Worm (Caenorhabditis elegans) whole organism, late embryonic: ENCODE measurements around the gene C05C12.1.
"Not testable (repeated sequence)": the region's sequence is repeated elsewhere in the genome, so short reads cannot be mapped to it uniquely, and the experiment has no call there.

Source experiments
- C38D4.7 ChIP-seq: fragments of 200-800 bp; sonication (Bioruptor generic); optimal IDR thresholded peaks from 2 replicates; lab custom pipeline; 2018; ENCODE audit warnings: mild to moderate bottlenecking, missing genetic modification characterization, moderate library complexity, missing compliant biosample characterization
- K09A11.1 ChIP-seq: sonication (generic microtip); optimal IDR thresholded peaks from 2 replicates; lab custom pipeline; 2017; ENCODE audit warnings: antibody characterized with exemption, mild to moderate bottlenecking, missing genetic modification characterization, missing compliant biosample characterization; ENCODE audit not compliant: insufficient read depth
- T23F11.4 ChIP-seq: fragments of 200-800 bp; sonication (Bioruptor generic); optimal IDR thresholded peaks from 2 replicates; lab custom pipeline; 2018; ENCODE audit warnings: mild to moderate bottlenecking, missing genetic modification characterization, missing compliant biosample characterization
- Y22D7AL.16 ChIP-seq: sonication (generic microtip); optimal IDR thresholded peaks from 2 replicates; lab custom pipeline; 2016; ENCODE audit warnings: missing genetic modification characterization, missing compliant biosample characterization
- ceh-19 ChIP-seq: fragments of 200-800 bp; sonication (Bioruptor generic); optimal IDR thresholded peaks from 2 replicates; lab custom pipeline; 2018; ENCODE audit warnings: mild to moderate bottlenecking, missing genetic modification characterization, missing compliant biosample characterization
- ceh-31 ChIP-seq: sonication (generic microtip); optimal IDR thresholded peaks from 2 replicates; lab custom pipeline; 2016; ENCODE audit warnings: missing genetic modification characterization, missing compliant biosample characterization
- ceh-48 ChIP-seq: sonication (generic microtip); optimal IDR thresholded peaks from 2 replicates; lab custom pipeline; 2016; ENCODE audit warnings: missing genetic modification characterization, inconsistent platforms, missing compliant biosample characterization
- ceh-9 ChIP-seq: sonication (generic microtip); optimal IDR thresholded peaks from 2 replicates; lab custom pipeline; 2016; ENCODE audit warnings: mild to moderate bottlenecking, missing genetic modification characterization, inconsistent platforms, missing compliant biosample characterization
- che-1 ChIP-seq: sonication (generic microtip); optimal IDR thresholded peaks from 2 replicates; lab custom pipeline; 2016; ENCODE audit warnings: mild to moderate bottlenecking, missing genetic modification characterization, missing compliant biosample characterization
- dmd-4 ChIP-seq: sonication (generic microtip); optimal IDR thresholded peaks from 2 replicates; lab custom pipeline; 2016; ENCODE audit warnings: borderline replicate concordance, missing genetic modification characterization, missing compliant biosample characterization
- elt-2 ChIP-seq: sonication (generic microtip); optimal IDR thresholded peaks from 2 replicates; lab custom pipeline; 2016; ENCODE audit warnings: missing genetic modification reagents, missing genetic modification characterization, missing compliant biosample characterization
- elt-4 ChIP-seq: sonication (generic microtip); optimal IDR thresholded peaks from 2 replicates; lab custom pipeline; 2016; ENCODE audit warnings: missing genetic modification characterization, missing compliant biosample characterization
- eyg-1 ChIP-seq: sonication (generic microtip); optimal IDR thresholded peaks from 2 replicates; lab custom pipeline; 2016; ENCODE audit warnings: missing genotype, missing genetic modification characterization, missing compliant biosample characterization
- fkh-10 ChIP-seq: fragments of 150-350 bp; optimal IDR thresholded peaks from 2 replicates; lab custom pipeline; 2014; ENCODE audit warnings: missing biosample characterization, missing genetic modification reagents, missing genetic modification characterization
- hlh-13 ChIP-seq: fragments of 200-800 bp; sonication (Bioruptor generic); optimal IDR thresholded peaks from 2 replicates; lab custom pipeline; 2018; ENCODE audit warnings: mild to moderate bottlenecking, missing genetic modification characterization, missing compliant biosample characterization
- hlh-6 ChIP-seq: sonication (generic microtip); optimal IDR thresholded peaks from 2 replicates; lab custom pipeline; 2016; ENCODE audit warnings: missing genotype, missing genetic modification characterization, missing compliant biosample characterization
- hlh-8 ChIP-seq: sonication (generic microtip); optimal IDR thresholded peaks from 2 replicates; lab custom pipeline; 2016; ENCODE audit warnings: missing genotype, missing genetic modification characterization, missing compliant biosample characterization
- lim-6 ChIP-seq: sonication (generic microtip); optimal IDR thresholded peaks from 2 replicates; lab custom pipeline; 2016; ENCODE audit warnings: missing genetic modification characterization, missing compliant biosample characterization
- madf-2 ChIP-seq: sonication (generic microtip); optimal IDR thresholded peaks from 2 replicates; lab custom pipeline; 2017; ENCODE audit warnings: missing genetic modification characterization, missing compliant biosample characterization
- nfya-1 ChIP-seq: sonication (generic microtip); optimal IDR thresholded peaks from 2 replicates; lab custom pipeline; 2017; ENCODE audit warnings: missing genetic modification characterization, mild to moderate bottlenecking, missing compliant biosample characterization, antibody characterized with exemption, moderate library complexity
- nhr-11 ChIP-seq: fragments of 150-350 bp; optimal IDR thresholded peaks from 2 replicates; lab custom pipeline; 2014; ENCODE audit warnings: missing biosample characterization, missing genetic modification characterization
- nhr-232 ChIP-seq: sonication (generic microtip); optimal IDR thresholded peaks from 2 replicates; lab custom pipeline; 2016; ENCODE audit warnings: missing genetic modification characterization, missing compliant biosample characterization
- odd-2 ChIP-seq: sonication (generic microtip); optimal IDR thresholded peaks from 2 replicates; lab custom pipeline; 2017; ENCODE audit warnings: antibody characterized with exemption, mild to moderate bottlenecking, missing genetic modification characterization, missing compliant biosample characterization
- pat-9 ChIP-seq: fragments of 200-800 bp; sonication (Bioruptor generic); optimal IDR thresholded peaks from 2 replicates; lab custom pipeline; 2018; ENCODE audit warnings: mild to moderate bottlenecking, missing genetic modification characterization, moderate library complexity, missing compliant biosample characterization
- pax-1 ChIP-seq: fragments of 150-350 bp; optimal IDR thresholded peaks from 2 replicates; lab custom pipeline; 2014; ENCODE audit warnings: missing biosample characterization, missing genetic modification characterization
- pha-2 ChIP-seq: sonication (generic microtip); optimal IDR thresholded peaks from 2 replicates; lab custom pipeline; 2017; ENCODE audit warnings: mild to moderate bottlenecking, missing genetic modification characterization, missing compliant biosample characterization
- pqm-1 ChIP-seq: sonication (generic microtip); optimal IDR thresholded peaks from 2 replicates; lab custom pipeline; 2016; ENCODE audit warnings: missing genetic modification characterization, missing compliant biosample characterization
- rnt-1 ChIP-seq: sonication (generic microtip); optimal IDR thresholded peaks from 2 replicates; lab custom pipeline; 2016; ENCODE audit warnings: missing genetic modification characterization, missing compliant biosample characterization
- sdc-2 ChIP-seq: sonication (generic microtip); optimal IDR thresholded peaks from 2 replicates; lab custom pipeline; 2016; ENCODE audit warnings: missing genotype, missing genetic modification characterization, missing compliant biosample characterization
- tbx-2 ChIP-seq: sonication (generic microtip); optimal IDR thresholded peaks from 2 replicates; lab custom pipeline; 2016; ENCODE audit warnings: missing genetic modification characterization, missing compliant biosample characterization
- tbx-7 ChIP-seq: sonication (generic microtip); optimal IDR thresholded peaks from 2 replicates; lab custom pipeline; 2016; ENCODE audit warnings: missing genotype, missing genetic modification characterization, missing compliant biosample characterization
- unc-3 ChIP-seq, 2 experiments: fragments of 200-800 bp in 1 of 2; sonication (Bioruptor generic) in 1 of 2; sonication (generic microtip) in 1 of 2; conservative IDR thresholded peaks in 1 of 2; optimal IDR thresholded peaks in 1 of 2; 2 replicates each; pipeline versions ENCODE4 v1.3.6 to Lab custom; 2016 to 2022; ENCODE audit warnings: missing compliant biosample characterization in 2 of 2, missing genetic modification characterization in 2 of 2, missing genetic modification reagents in 1 of 2
- unc-55 ChIP-seq: sonication (generic microtip); optimal IDR thresholded peaks from 2 replicates; lab custom pipeline; 2017; ENCODE audit warnings: missing biosample characterization, missing genetic modification reagents, missing genetic modification characterization
- unc-86 ChIP-seq: sonication (generic microtip); optimal IDR thresholded peaks from 2 replicates; lab custom pipeline; 2016; ENCODE audit warnings: missing genetic modification characterization, missing compliant biosample characterization
- zip-5 ChIP-seq: sonication (generic microtip); optimal IDR thresholded peaks from 2 replicates; lab custom pipeline; 2016; ENCODE audit warnings: missing genetic modification characterization, missing compliant biosample characterization
- ztf-16 ChIP-seq: sonication (generic microtip); optimal IDR thresholded peaks from 2 replicates; lab custom pipeline; 2017; ENCODE audit warnings: missing genetic modification characterization, missing compliant biosample characterization

C05C12.1 gene

ce11 chrIV:11263101-11263500 is 9.3 kb downstream of the C05C12.1 start, which contains the start of gene col-126:
TSS of gene col-126 (plus strand) at chrIV:11263401.
- TF ChIP-seq tbx-2, che-1, nfya-1 (tag; lab: Kevin White, UChicago): not testable (repeated sequence)

- TF ChIP-seq tbx-2 (tag; lab: Kevin White, UChicago) (no peak), elt-2 (no peak), pat-9 (tag; lab: Kevin White, UChicago) (no peak), hlh-8 (tag; lab: Kevin White, UChicago) (no peak), nhr-232 (no peak), madf-2 (no peak), dmd-4 (tag; lab: Kevin White, UChicago) (no peak)
- TF ChIP-seq, all 69 proteins: peak for 0
These were observed 12.3 kb downstream of the C05C12.1 start, which contains the start of gene col-127 for ce11 chrIV:11266090-11266489. TSS of gene col-127 (minus strand) at chrIV:11266190.

- TF ChIP-seq pha-2 (tag; lab: Kevin White, UChicago) = no peak
- TF ChIP-seq eyg-1 = no peak
- TF ChIP-seq zip-5 (tag; lab: Kevin White, UChicago) = no peak
- TF ChIP-seq nhr-232 = no peak
- TF ChIP-seq hlh-8 (tag; lab: Kevin White, UChicago) = no peak
- TF ChIP-seq odd-2 (tag; lab: Kevin White, UChicago) = no peak
- TF ChIP-seq C38D4.7 = no peak
- no peak for TF ChIP-seq unc-55 (GFP tag; lab: Kevin White, UChicago)
- TF ChIP-seq rnt-1 = no peak
- TF ChIP-seq unc-3 (GFP tag; conservative IDR thresholded peaks at IDR 0.05; lab: Robert Waterston, UW) = no peak
- no peak for TF ChIP-seq unc-3 (tag; optimal IDR thresholded peaks at IDR 0.05; lab: Kevin White, UChicago)
- TF ChIP-seq hlh-13 = no peak
- TF ChIP-seq ztf-16 (tag; lab: Kevin White, UChicago) = no peak
- TF ChIP-seq ceh-48 (tag; lab: Kevin White, UChicago) = no peak
- no peak for TF ChIP-seq T23F11.4 (GFP tag; lab: Kevin White, UChicago)
- no peak for TF ChIP-seq che-1 (tag; lab: Kevin White, UChicago)
- TF ChIP-seq elt-2 = no peak
- TF ChIP-seq ceh-19 (GFP tag; lab: Kevin White, UChicago) = no peak
- TF ChIP-seq elt-4 (tag; lab: Kevin White, UChicago) = no peak
These were observed 15.7 kb downstream of the C05C12.1 start for ce11 chrIV:11269483-11269882.

- no peak for TF ChIP-seq Y22D7AL.16 (tag; lab: Kevin White, UChicago)
- TF ChIP-seq lim-6 (tag; lab: Kevin White, UChicago) = no peak
These were observed 17.5 kb downstream of the C05C12.1 start, which contains the start of gene nhr-7 for ce11 chrIV:11271262-11271661. TSS of gene nhr-7 (minus strand) at chrIV:11271362.

ce11 chrIV:11273151-11273550 is 19.4 kb downstream of the C05C12.1 start, which contains the start of gene gtl-2:
TSS of gene gtl-2 (plus strand) at chrIV:11273451.
- TF ChIP-seq pax-1 (tag; lab: Kevin White, UChicago) = no peak
- no peak for TF ChIP-seq sdc-2
- no peak for TF ChIP-seq K09A11.1 (tag; lab: Kevin White, UChicago)
- no peak for TF ChIP-seq ceh-19 (GFP tag; lab: Kevin White, UChicago)

ce11 chrIV:11276026-11276425 is 22.2 kb downstream of the C05C12.1 start:
- TF ChIP-seq hlh-13 (no peak), nhr-11 (tag; lab: Kevin White, UChicago) (no peak), pqm-1 (tag; lab: Kevin White, UChicago) (no peak), ceh-31 (no peak), odd-2 (tag; lab: Kevin White, UChicago) (no peak), unc-86 (tag; lab: Kevin White, UChicago) (no peak), fkh-10 (GFP tag; lab: Kevin White, UChicago) (no peak), hlh-6 (tag; lab: Kevin White, UChicago) (no peak), tbx-7 (tag; lab: Kevin White, UChicago) (no peak), ceh-9 (tag; lab: Kevin White, UChicago) (no peak)
- TF ChIP-seq, all 69 proteins: peak for 0
